Worm (Caenorhabditis elegans) whole organism, L1 larva: ENCODE measurements around the gene ska-3.

Experiments used
- ama-1 ChIP-seq: fragments of 150-350 bp; optimal IDR thresholded peaks from 2 replicates; lab custom pipeline; 2014
- fkh-10 ChIP-seq: sonication (generic microtip); optimal IDR thresholded peaks from 2 replicates; lab custom pipeline; 2017; ENCODE audit warnings: missing biosample characterization, missing genetic modification reagents, missing genetic modification characterization
- fos-1 ChIP-seq: fragments of 150-350 bp; optimal IDR thresholded peaks from 2 replicates; lab custom pipeline; 2014; ENCODE audit warnings: missing biosample characterization, missing genetic modification characterization
- isw-1 ChIP-seq: fragments of 200-800 bp; sonication (Bioruptor generic); IDR thresholded peaks from 2 replicates; pipeline ENCODE4 v1.3.6; 2022; ENCODE audit warnings: missing genetic modification characterization, missing compliant biosample characterization
- mep-1 ChIP-seq: fragments of 150-350 bp; optimal IDR thresholded peaks from 2 replicates; lab custom pipeline; 2014; ENCODE audit warnings: missing biosample characterization, missing genetic modification characterization
- nhr-20 ChIP-seq: sonication (generic microtip); optimal IDR thresholded peaks from 2 replicates; lab custom pipeline; 2016; ENCODE audit warnings: mild to moderate bottlenecking, missing genetic modification characterization, missing compliant biosample characterization
- snu-23 ChIP-seq: sonication (generic microtip); optimal IDR thresholded peaks from 2 replicates; lab custom pipeline; 2016; ENCODE audit warnings: missing genetic modification characterization, missing compliant biosample characterization
- ztf-11 ChIP-seq, 2 experiments: sonication (generic microtip); optimal IDR thresholded peaks; 2 replicates each; lab custom pipeline; 2016 to 2017; ENCODE audit warnings: missing genetic modification characterization in 2 of 2, missing biosample characterization in 1 of 2, missing compliant biosample characterization in 1 of 2

DNA sequence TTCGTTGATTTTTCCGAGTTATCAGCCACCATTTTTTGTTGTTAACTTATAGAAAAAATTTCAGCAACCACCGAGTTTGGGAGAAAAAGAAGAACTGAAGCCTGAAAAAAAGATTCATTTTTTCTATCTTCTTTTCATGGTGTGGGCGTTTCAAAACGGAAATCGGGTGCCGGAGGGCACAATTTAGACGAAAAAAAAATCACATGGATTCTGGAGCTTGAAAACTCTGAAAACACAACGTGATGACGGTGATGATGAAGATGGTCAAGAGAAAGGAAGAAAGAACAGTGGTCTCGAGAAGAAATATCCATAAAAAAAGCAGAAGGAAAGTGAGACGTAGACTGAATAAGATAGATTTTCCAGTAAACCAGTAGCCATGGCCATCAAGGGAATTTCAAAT is 5.2 kb upstream of the ska-3 start, which contains the start of gene rcan-1:
- TF ChIP-seq nhr-20 (no peak), fos-1 (tag; lab: Kevin White, UChicago) (no peak), snu-23 (GFP tag; lab: Kevin White, UChicago) (no peak), ztf-11 (tag; optimal IDR thresholded peaks at IDR 0.05; lab: Kevin White, UChicago) (no peak), fkh-10 (GFP tag; lab: Kevin White, UChicago) (no peak), isw-1 (GFP tag; lab: Robert Waterston, UW) (no peak), ama-1 (lab: Kevin White, UChicago) (no peak), mep-1 (no peak)
